Fruit fly (Drosophila melanogaster) whole organism, embryonic: ENCODE data around the gene CG33325.
A peak's percentile ranks its signal among the peaks of the same experiment; 100 is the strongest.

Source experiments
- Aef1 ChIP-seq: fragments of 200-800 bp; sonication (Bioruptor generic); IDR thresholded peaks from 3 replicates; pipeline ENCODE4 v1.3.6; 2022; ENCODE audit warnings: missing biosample characterization, missing genetic modification characterization
- Asciz ChIP-seq: fragments of 200-800 bp; sonication (Bioruptor generic); optimal IDR thresholded peaks from 2 replicates; lab custom pipeline; 2017; ENCODE audit warnings: missing biosample characterization, mild to moderate bottlenecking, missing genetic modification characterization, missing genetic modification reagents
- Awh ChIP-seq: fragments of 200-800 bp; sonication (Bioruptor generic); IDR thresholded peaks from 2 replicates; pipeline ENCODE4, ENCODE4 v1.3.6; 2022; ENCODE audit warnings: missing biosample characterization, missing genetic modification characterization
- B-H1 ChIP-seq: fragments of 200-800 bp; sonication (Bioruptor generic); IDR thresholded peaks from 3 replicates; pipeline ENCODE4 v1.3.6; 2022; ENCODE audit warnings: missing biosample characterization, missing genetic modification characterization
- CG10654 ChIP-seq: fragments of 200-800 bp; sonication (Bioruptor generic); optimal IDR thresholded peaks from 2 replicates; lab custom pipeline; 2016; ENCODE audit warnings: missing biosample characterization, missing genetic modification characterization
- CG11093 ChIP-seq: fragments of 200-800 bp; sonication (Bioruptor generic); IDR thresholded peaks from 3 replicates; pipeline ENCODE4 v1.3.6; 2022; ENCODE audit warnings: missing biosample characterization, missing genetic modification characterization
- CG12391 ChIP-seq: fragments of 200-800 bp; sonication (Bioruptor generic); optimal IDR thresholded peaks from 3 replicates; lab custom pipeline; 2018; ENCODE audit warnings: missing biosample characterization, mild to moderate bottlenecking, missing genetic modification characterization, moderate library complexity
- CG13296 ChIP-seq: fragments of 200-800 bp; sonication (Bioruptor generic); optimal IDR thresholded peaks from 3 replicates; lab custom pipeline; 2018; ENCODE audit warnings: missing biosample characterization, mild to moderate bottlenecking, missing genetic modification characterization
- CG14667 ChIP-seq: fragments of 200-800 bp; sonication (Bioruptor generic); IDR thresholded peaks from 2 replicates; pipeline ENCODE4 v1.3.6; 2022; ENCODE audit warnings: missing biosample characterization, missing genetic modification characterization
- CG1647 ChIP-seq: fragments of 200-800 bp; sonication (Bioruptor generic); optimal IDR thresholded peaks from 3 replicates; lab custom pipeline; 2016; ENCODE audit warnings: missing biosample characterization, missing genetic modification characterization
- CG17186 ChIP-seq: fragments of 200-800 bp; sonication (Bioruptor generic); optimal IDR thresholded peaks from 3 replicates; lab custom pipeline; 2017; ENCODE audit warnings: missing biosample characterization, missing genetic modification reagents, missing genetic modification characterization
- CG17385 ChIP-seq: fragments of 200-800 bp; sonication (Bioruptor generic); optimal IDR thresholded peaks from 3 replicates; lab custom pipeline; 2018; ENCODE audit warnings: missing biosample characterization, mild to moderate bottlenecking, missing genetic modification characterization
- CG17568 ChIP-seq: fragments of 200-800 bp; sonication (Bioruptor generic); optimal IDR thresholded peaks from 2 replicates; lab custom pipeline; 2018; ENCODE audit warnings: missing biosample characterization, mild to moderate bottlenecking, missing genetic modification characterization, moderate library complexity
- CG17612 ChIP-seq: fragments of 200-800 bp; sonication (Bioruptor generic); IDR thresholded peaks from 2 replicates; pipeline ENCODE4 v1.3.6; 2022; ENCODE audit warnings: missing biosample characterization, missing genetic modification characterization
- CG2116 ChIP-seq: fragments of 200-800 bp; sonication (Bioruptor generic); optimal IDR thresholded peaks from 3 replicates; lab custom pipeline; 2018; ENCODE audit warnings: missing biosample characterization, mild to moderate bottlenecking, missing genetic modification characterization
- CG2678 ChIP-seq: fragments of 200-800 bp; sonication (Bioruptor generic); optimal IDR thresholded peaks from 3 replicates; lab custom pipeline; 2019; ENCODE audit warnings: missing biosample characterization, mild to moderate bottlenecking, missing genetic modification characterization, moderate library complexity
- CG32772 ChIP-seq: fragments of 200-800 bp; sonication (Bioruptor generic); IDR thresholded peaks from 2 replicates; pipeline ENCODE4 v1.3.6; 2022; ENCODE audit warnings: missing biosample characterization, missing genetic modification characterization
- CG4404 ChIP-seq: fragments of 200-800 bp; sonication (Bioruptor generic); IDR thresholded peaks from 2 replicates; pipeline ENCODE4 v1.3.6; 2022; ENCODE audit warnings: missing biosample characterization, missing genetic modification characterization
- CG8944 ChIP-seq: fragments of 200-800 bp; sonication (Bioruptor generic); optimal IDR thresholded peaks from 3 replicates; lab custom pipeline; 2016; ENCODE audit warnings: missing biosample characterization, missing genetic modification characterization
- CTCF ChIP-seq: fragments of 200-800 bp; sonication (Bioruptor generic); optimal IDR thresholded peaks from 2 replicates; lab custom pipeline; 2017; ENCODE audit warnings: missing biosample characterization, mild to moderate bottlenecking, missing genetic modification characterization, moderate library complexity
- CrebB ChIP-seq: fragments of 200-800 bp; sonication (Bioruptor generic); optimal IDR thresholded peaks from 3 replicates; lab custom pipeline; 2018; ENCODE audit warnings: missing biosample characterization, mild to moderate bottlenecking, missing genetic modification characterization
- D19A ChIP-seq: fragments of 200-800 bp; optimal IDR thresholded peaks from 3 replicates; lab custom pipeline; 2019; ENCODE audit warnings: missing biosample characterization, mild to moderate bottlenecking, missing genetic modification characterization, moderate library complexity
- D19B ChIP-seq: fragments of 200-800 bp; sonication (Bioruptor generic); optimal IDR thresholded peaks from 2 replicates; lab custom pipeline; 2017; ENCODE audit warnings: missing biosample characterization, mild to moderate bottlenecking, missing genetic modification characterization
- H2.0 ChIP-seq: fragments of 200-800 bp; sonication (Bioruptor generic); IDR thresholded peaks from 2 replicates; pipeline ENCODE4 v1.3.6; 2022; ENCODE audit warnings: missing biosample characterization, missing genetic modification characterization
- Hr39 ChIP-seq: fragments of >200 bp; optimal IDR thresholded peaks from 2 replicates; lab custom pipeline; 2017
- Hr51 ChIP-seq, 2 experiments: fragments of 200-800 bp; sonication (Bioruptor generic); optimal IDR thresholded peaks; 2 replicates in 1 of 2; 3 replicates in 1 of 2; lab custom pipeline; 2016 to 2018; ENCODE audit warnings: missing biosample characterization in 2 of 2, missing genetic modification characterization in 2 of 2, mild to moderate bottlenecking in 1 of 2, moderate library complexity in 1 of 2
- Med ChIP-seq: fragments of 200-800 bp; sonication (Bioruptor generic); peaks from one replicate; lab custom pipeline; 2016; ENCODE audit warnings: missing biosample characterization, missing genetic modification characterization, mild to moderate bottlenecking, inconsistent platforms, moderate library complexity
- Opbp ChIP-seq: fragments of 200-800 bp; sonication (Bioruptor generic); IDR thresholded peaks from 3 replicates; pipeline ENCODE4 v1.3.6; 2022; ENCODE audit warnings: missing biosample characterization, missing genetic modification characterization; ENCODE audit not compliant: partially characterized antibody
- Ssrp ChIP-seq: fragments of 200-800 bp; sonication (Bioruptor generic); optimal IDR thresholded peaks from 2 replicates; lab custom pipeline; 2018; ENCODE audit warnings: missing biosample characterization, mild to moderate bottlenecking, missing genetic modification characterization, moderate library complexity
- TFAM ChIP-seq: fragments of 200-800 bp; sonication (Bioruptor generic); optimal IDR thresholded peaks from 2 replicates; lab custom pipeline; 2017; ENCODE audit warnings: missing biosample characterization, missing genetic modification characterization, inconsistent platforms
- Xbp1 ChIP-seq: fragments of 200-800 bp; sonication (Bioruptor generic); optimal IDR thresholded peaks from 3 replicates; lab custom pipeline; 2016; ENCODE audit warnings: missing biosample characterization, mild to moderate bottlenecking, missing genetic modification characterization
- aop ChIP-seq: fragments of 200-800 bp; sonication (Bioruptor generic); IDR thresholded peaks from 2 replicates; pipeline ENCODE4 v1.3.6; 2022; ENCODE audit warnings: missing biosample characterization, missing genetic modification characterization
- ase ChIP-seq: fragments of 200-800 bp; sonication (Bioruptor generic); IDR thresholded peaks from 3 replicates; pipeline ENCODE4 v1.3.6; 2022; ENCODE audit warnings: missing biosample characterization, missing genetic modification characterization
- ato ChIP-seq: fragments of 200-800 bp; sonication (Bioruptor generic); IDR thresholded peaks from 2 replicates; pipeline ENCODE4 v1.3.6; 2022; ENCODE audit warnings: missing biosample characterization, missing genetic modification characterization; ENCODE audit not compliant: partially characterized antibody
- cas ChIP-seq: fragments of 200-800 bp; sonication (Bioruptor generic); IDR thresholded peaks from 2 replicates; pipeline ENCODE4 v1.3.6; 2022; ENCODE audit warnings: missing biosample characterization, missing genetic modification characterization
- chm ChIP-seq: fragments of 200-800 bp; sonication (Bioruptor generic); IDR thresholded peaks from 2 replicates; pipeline ENCODE4 v1.3.6; 2022; ENCODE audit warnings: missing biosample characterization, missing genetic modification characterization
- dimm ChIP-seq: fragments of 200-800 bp; sonication (Bioruptor generic); IDR thresholded peaks from 2 replicates; pipeline ENCODE4 v1.3.6; 2022; ENCODE audit warnings: missing biosample characterization, missing genetic modification characterization
- ems ChIP-seq: fragments of 200-800 bp; sonication (Bioruptor generic); optimal IDR thresholded peaks from 3 replicates; lab custom pipeline; 2016; ENCODE audit warnings: missing biosample characterization, missing genetic modification characterization
- esg ChIP-seq: fragments of 200-800 bp; sonication (Bioruptor generic); conservative IDR thresholded peaks from 2 replicates; pipeline ENCODE4 v1.3.6; 2022; ENCODE audit warnings: missing biosample characterization, missing genetic modification characterization
- h ChIP-seq: fragments of >200 bp; optimal IDR thresholded peaks from 2 replicates; lab custom pipeline; 2017
- hth ChIP-seq: fragments of >200 bp; optimal IDR thresholded peaks from 2 replicates; lab custom pipeline; 2017; ENCODE audit warnings: inconsistent platforms
- jigr1 ChIP-seq: fragments of 200-800 bp; sonication (Bioruptor generic); IDR thresholded peaks from 3 replicates; pipeline ENCODE4 v1.3.6; 2022; ENCODE audit warnings: missing biosample characterization, missing genetic modification characterization
- kah ChIP-seq: fragments of 200-800 bp; sonication (Bioruptor generic); optimal IDR thresholded peaks from 2 replicates; lab custom pipeline; 2018; ENCODE audit warnings: missing biosample characterization, mild to moderate bottlenecking, missing genetic modification characterization
- knrl ChIP-seq: fragments of 200-800 bp; sonication (Bioruptor generic); IDR thresholded peaks from 3 replicates; pipeline ENCODE4 v1.3.6; 2022; ENCODE audit warnings: missing biosample characterization, missing genetic modification characterization; ENCODE audit not compliant: partially characterized antibody
- mam ChIP-seq: fragments of 200-800 bp; sonication (Bioruptor generic); optimal IDR thresholded peaks from 3 replicates; lab custom pipeline; 2016; ENCODE audit warnings: missing biosample characterization, missing genetic modification characterization
- onecut ChIP-seq: fragments of 200-800 bp; sonication (Bioruptor generic); IDR thresholded peaks from 2 replicates; pipeline ENCODE4 v1.3.6; 2022; ENCODE audit warnings: missing biosample characterization, missing genetic modification characterization
- p53 ChIP-seq: fragments of 200-800 bp; sonication (Bioruptor generic); optimal IDR thresholded peaks from 2 replicates; lab custom pipeline; 2016; ENCODE audit warnings: missing biosample characterization, missing genetic modification characterization
- pho ChIP-seq: fragments of 200-800 bp; sonication (Bioruptor generic); optimal IDR thresholded peaks from 2 replicates; lab custom pipeline; 2016; ENCODE audit warnings: missing biosample characterization, missing genetic modification characterization
- ranshi ChIP-seq: fragments of 200-800 bp; sonication (Bioruptor generic); IDR thresholded peaks from 2 replicates; pipeline ENCODE4 v1.3.6; 2022; ENCODE audit warnings: missing biosample characterization, missing genetic modification characterization
- sc ChIP-seq, 3 experiments: fragments of >200 bp in 2 of 3; fragments of 200-800 bp in 1 of 3; sonication (Bioruptor generic) in 1 of 3; optimal IDR thresholded peaks; 2 replicates in 2 of 3; 3 replicates in 1 of 3; lab custom pipeline; 2017; ENCODE audit warnings: mild to moderate bottlenecking in 1 of 3, missing biosample characterization in 1 of 3, missing genetic modification characterization in 1 of 3, missing genetic modification reagents in 1 of 3
- sens ChIP-seq: fragments of 200-800 bp; sonication (Bioruptor generic); peaks from one replicate; lab custom pipeline; 2016; ENCODE audit warnings: missing biosample characterization, missing genetic modification characterization
- tna ChIP-seq: fragments of 200-800 bp; sonication (Bioruptor generic); IDR thresholded peaks from 2 replicates; pipeline ENCODE4 v1.3.6; 2022; ENCODE audit warnings: missing biosample characterization, missing genetic modification characterization; ENCODE audit not compliant: partially characterized antibody

Gene CG33325

dm6 chr3R:8715851-8716550 lies 36.2 kb upstream of the CG33325 start, which contains the start of gene TMEM216 (continued):
- TF ChIP-seq CG2678 (tag; lab: Kevin White, UChicago) (no peak), Asciz (no peak), Ssrp (tag; lab: Kevin White, UChicago) (no peak), CG10654 (no peak), CG14667 (GFP tag; lab: Robert Waterston, UW) (no peak), p53 (GFP tag; lab: Kevin White, UChicago) (no peak), Opbp (GFP tag; lab: Robert Waterston, UW) (0 out of 3 replicates have a peak, but pooled peaks have one; percentile 5), Med (GFP tag; lab: Kevin White, UChicago) (peak; percentile 76), mam (GFP tag; lab: Kevin White, UChicago) (no peak), D19A (tag; lab: Kevin White, UChicago) (no peak), CTCF (GFP tag; lab: Kevin White, UChicago) (no peak), CG17612 (no peak), knrl (GFP tag; lab: Robert Waterston, UW) (no peak), ase (GFP tag; lab: Robert Waterston, UW) (no peak), pho (GFP tag; lab: Kevin White, UChicago) (no peak), CrebB (tag; lab: Kevin White, UChicago) (no peak), chm (no peak), ems (no peak), sc (optimal IDR thresholded peaks at IDR 0.05; lab: Kevin White, UChicago) (no peak), sc (GFP tag; optimal IDR thresholded peaks at IDR 0.05; lab: Kevin White, UChicago) (no peak), onecut (no peak), D19B (no peak), Awh (GFP tag; lab: Robert Waterston, UW) (no peak), ato (GFP tag; lab: Robert Waterston, UW) (peak; percentile 18; the same call in 1 of the 2 replicates), Hr51 (GFP tag; optimal IDR thresholded peaks at IDR 0.05; lab: Kevin White, UChicago) (no peak), CG8944 (GFP tag; lab: Kevin White, UChicago) (no peak), jigr1 (no peak), CG32772 (GFP tag; lab: Robert Waterston, UW) (no peak), h (lab: Kevin White, UChicago) (no peak), B-H1 (GFP tag; lab: Robert Waterston, UW) (no peak), Aef1 (no peak), tna (GFP tag; lab: Robert Waterston, UW) (no peak; the same call in 1 of the 2 replicates), hth (no peak), cas (GFP tag; lab: Robert Waterston, UW) (no peak), CG17568 (GFP tag; lab: Kevin White, UChicago) (no peak), sens (GFP tag; lab: Kevin White, UChicago) (peak; percentile 76), Xbp1 (GFP tag; lab: Kevin White, UChicago) (no peak), CG2116 (GFP tag; lab: Kevin White, UChicago) (peak; percentile 80), CG1647 (GFP tag; lab: Kevin White, UChicago) (no peak), ranshi (no peak), CG11093 (no peak), CG17385 (GFP tag; lab: Kevin White, UChicago) (peak; percentile 85), H2.0 (GFP tag; lab: Robert Waterston, UW) (no peak), kah (no peak), esg (no peak), CG13296 (GFP tag; lab: Kevin White, UChicago) (no peak), CG17186 (peak; percentile 29), CG12391 (no peak), CG4404 (GFP tag; lab: Robert Waterston, UW) (no peak), Hr39 (lab: Kevin White, UChicago) (no peak), TFAM (GFP tag; lab: Kevin White, UChicago) (no peak), dimm (no peak), aop (GFP tag; lab: Robert Waterston, UW) (no peak)
